Worm (Caenorhabditis elegans) whole organism, L1 larva: ENCODE results near the gene ugt-15.

Experiments used
- lin-13 ChIP-seq: fragments of 150-350 bp; optimal IDR thresholded peaks from 2 replicates; lab custom pipeline; 2014; ENCODE audit warnings: missing biosample characterization, missing genetic modification reagents, missing genetic modification characterization
- nhr-85 ChIP-seq: sonication (generic microtip); peaks from one replicate; lab custom pipeline; 2016; ENCODE audit warnings: missing genetic modification characterization, inconsistent platforms, missing compliant biosample characterization

ce11 chrV:12811810-12812209 lies 15.5 kb upstream of the ugt-15 start:
- TF ChIP-seq lin-13, result no peak
- no peak for TF ChIP-seq nhr-85
